Worm (Caenorhabditis elegans): ENCODE data around the gene ceph-41.

DNA sequence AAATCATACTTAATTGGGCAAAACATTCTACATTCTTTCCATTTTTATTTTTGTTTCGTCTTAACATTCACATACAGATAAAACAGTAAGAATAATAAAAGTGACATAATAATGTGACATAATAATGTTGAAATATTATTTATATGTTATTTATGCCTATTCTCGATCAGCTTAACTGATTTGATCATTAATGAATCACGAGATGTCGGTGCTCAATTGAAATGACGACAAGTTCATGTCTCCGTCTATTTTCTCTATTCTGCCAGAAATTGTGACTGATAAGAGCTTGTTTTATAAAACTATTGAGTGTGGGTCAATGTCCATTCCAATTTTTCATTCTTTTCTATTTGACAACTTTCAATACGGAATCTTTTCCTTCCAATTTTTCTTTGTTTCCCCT, 24.7 kb downstream of the ceph-41 start:
- TF ChIP-seq snpc-4 (tag; optimal IDR thresholded peaks at IDR 0.05) (no peak), nhr-237 (tag; optimal IDR thresholded peaks at IDR 0.05) (no peak), lin-13 (tag; optimal IDR thresholded peaks at IDR 0.05) (no peak), elt-1 (tag; optimal IDR thresholded peaks at IDR 0.05; ENCODE audit: borderline replicate concordance, insufficient read depth) (no peak), unc-39 (tag; optimal IDR thresholded peaks at IDR 0.05) (no peak), mep-1 (tag; optimal IDR thresholded peaks at IDR 0.05) (no peak), nhr-76 (tag; optimal IDR thresholded peaks at IDR 0.05) (no peak), pha-4 (tag; optimal IDR thresholded peaks at IDR 0.05) (no peak), mab-5 (tag; optimal IDR thresholded peaks at IDR 0.05) (no peak)

All from whole organism, mixed stage, embryonic.